Worm (Caenorhabditis elegans) whole organism, L1 larva: ENCODE measurements around the gene F25B5.3.

ENCODE experiments used
- ama-1 ChIP-seq: fragments of 150-350 bp; optimal IDR thresholded peaks from 2 replicates; lab custom pipeline; 2014
- egl-27 ChIP-seq, 2 experiments: fragments of 150-350 bp in 1 of 2; sonication (generic microtip); optimal IDR thresholded peaks; 3 replicates each; lab custom pipeline; 2017 to 2018; ENCODE audit warnings: missing biosample characterization in 2 of 2, missing genetic modification characterization in 2 of 2, missing genetic modification reagents in 2 of 2
- fkh-10 ChIP-seq: sonication (generic microtip); optimal IDR thresholded peaks from 2 replicates; lab custom pipeline; 2017; ENCODE audit warnings: missing biosample characterization, missing genetic modification reagents, missing genetic modification characterization
- mdl-1 ChIP-seq, 2 experiments: fragments of 150-350 bp; optimal IDR thresholded peaks; 2 replicates each; lab custom pipeline; 2014 to 2017; ENCODE audit warnings: missing biosample characterization in 2 of 2, missing genetic modification characterization in 2 of 2, inconsistent platforms in 1 of 2
- nhr-28 ChIP-seq: fragments of 150-350 bp; optimal IDR thresholded peaks from 2 replicates; lab custom pipeline; 2014; ENCODE audit warnings: missing biosample characterization, missing genetic modification characterization
- nhr-85 ChIP-seq: sonication (generic microtip); peaks from one replicate; lab custom pipeline; 2016; ENCODE audit warnings: missing genetic modification characterization, inconsistent platforms, missing compliant biosample characterization
- nhr-90 ChIP-seq: sonication (generic microtip); optimal IDR thresholded peaks from 2 replicates; lab custom pipeline; 2016; ENCODE audit warnings: mild to moderate bottlenecking, missing genetic modification characterization, missing compliant biosample characterization; ENCODE audit not compliant: poor library complexity
- pqm-1 ChIP-seq: sonication (generic microtip); optimal IDR thresholded peaks from 3 replicates; lab custom pipeline; 2017; ENCODE audit warnings: missing biosample characterization, missing genetic modification characterization
- snpc-4 ChIP-seq: fragments of 150-350 bp; optimal IDR thresholded peaks from 2 replicates; lab custom pipeline; 2014; ENCODE audit warnings: missing biosample characterization, missing genetic modification characterization
- zag-1 ChIP-seq: fragments of 150-350 bp; optimal IDR thresholded peaks from 2 replicates; lab custom pipeline; 2014; ENCODE audit warnings: missing biosample characterization, missing genetic modification characterization

- no peak for TF ChIP-seq snpc-4 (tag; lab: Kevin White, UChicago)
- TF ChIP-seq ama-1 (lab: Kevin White, UChicago) = no peak
- TF ChIP-seq egl-27 (tag; optimal IDR thresholded peaks at IDR 0.05; lab: Kevin White, UChicago) = no peak
- no peak for TF ChIP-seq nhr-85
- no peak for TF ChIP-seq mdl-1 (tag; optimal IDR thresholded peaks at IDR 0.05; lab: Kevin White, UChicago)
- TF ChIP-seq zag-1 = no peak
- no peak for TF ChIP-seq pqm-1
- TF ChIP-seq nhr-90 (tag; lab: Kevin White, UChicago) = no peak
- no peak for TF ChIP-seq fkh-10
- no peak for TF ChIP-seq nhr-28 (tag; lab: Kevin White, UChicago)
Observed at ce11 chrIII:5900709-5901108, 48.0 kb upstream of the F25B5.3 start.
